Fruit fly (Drosophila melanogaster): Measurements from ENCODE around the gene jvl.
A peak's percentile ranks its signal among the peaks of the same experiment; 100 is the strongest.

Gene jvl

DNA sequence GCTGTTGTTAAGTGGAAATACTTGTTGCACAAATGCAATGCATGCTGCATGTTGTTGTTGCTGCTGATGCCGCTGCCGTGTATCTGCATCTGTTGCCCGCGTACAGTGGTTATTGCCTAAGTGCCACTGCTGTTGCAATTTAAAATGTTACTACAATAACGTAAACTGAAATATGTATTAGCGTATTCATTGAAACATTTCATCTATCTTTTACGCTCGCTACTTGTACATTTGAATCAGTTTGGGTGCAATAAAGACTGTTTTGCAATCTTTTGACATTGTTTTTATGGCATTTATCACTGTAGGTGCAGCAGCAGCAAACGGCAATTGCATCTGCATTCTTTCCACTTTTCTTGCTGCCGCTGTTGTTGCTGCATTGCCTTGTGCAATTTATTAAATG lies 22.0 kb upstream of the jvl start:
- TF ChIP-seq Poxn (GFP tag; IDR thresholded peaks at IDR 0.05): no peak
- TF ChIP-seq grau (tag; optimal IDR thresholded peaks at IDR 0.05): peak; percentile 75
- no peak for TF ChIP-seq gcm (GFP tag; optimal IDR thresholded peaks at IDR 0.05)
- no peak for TF ChIP-seq Ravus (GFP tag; IDR thresholded peaks at IDR 0.05)
- peak; percentile 78 for TF ChIP-seq CG4360 (GFP tag; IDR thresholded peaks at IDR 0.05)
- TF ChIP-seq Med (GFP tag): peak; percentile 27
- TF ChIP-seq CG16863 (GFP tag; optimal IDR thresholded peaks at IDR 0.05): no peak
- peak; percentile 88 for TF ChIP-seq Drgx (GFP tag; IDR thresholded peaks at IDR 0.05)
- no peak for TF ChIP-seq CG17612 (GFP tag; IDR thresholded peaks at IDR 0.05)
- no peak for TF ChIP-seq zfh2 (GFP tag; optimal IDR thresholded peaks at IDR 0.05)
- TF ChIP-seq bsh (GFP tag; optimal IDR thresholded peaks at IDR 0.05): peak in 1 of 2 experiments; percentile 68
- no peak for TF ChIP-seq TFAM (GFP tag; optimal IDR thresholded peaks at IDR 0.05)
- no peak for TF ChIP-seq Hr39 (optimal IDR thresholded peaks at IDR 0.05)
- no peak for TF ChIP-seq run (tag; optimal IDR thresholded peaks at IDR 0.05)
- no peak for TF ChIP-seq Six4 (GFP tag; optimal IDR thresholded peaks at IDR 0.05)
- no peak for TF ChIP-seq CG34224 (GFP tag; IDR thresholded peaks at IDR 0.05; ENCODE audit: partially characterized antibody)
- peak; percentile 66 for TF ChIP-seq nom (GFP tag; optimal IDR thresholded peaks at IDR 0.05)
- no peak for TF ChIP-seq ken (GFP tag; IDR thresholded peaks at IDR 0.05)

DNA sequence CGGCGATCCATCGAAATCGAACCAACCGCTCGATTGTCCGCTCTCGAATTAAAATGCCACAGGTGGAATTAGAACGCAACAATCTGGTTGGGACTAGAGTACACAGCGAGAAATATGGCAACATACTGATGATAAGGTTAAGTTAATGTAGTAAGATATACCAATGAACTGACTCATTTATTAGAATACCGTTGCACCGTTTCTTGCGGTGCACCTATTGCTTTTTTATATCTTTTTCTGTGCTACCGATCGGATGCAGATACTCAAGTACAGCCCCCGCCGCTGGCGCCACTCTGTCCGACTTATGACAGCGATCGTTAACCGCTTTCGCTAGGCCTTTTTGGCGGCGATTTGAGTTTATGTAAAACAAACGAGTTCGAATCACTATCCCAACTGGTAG lies 21.3 kb upstream of the jvl start:
- TF ChIP-seq Tbp (GFP tag; optimal IDR thresholded peaks at IDR 0.05) (no peak), chif (GFP tag; optimal IDR thresholded peaks at IDR 0.05) (no peak), ham (GFP tag; IDR thresholded peaks at IDR 0.05) (no peak), ci (GFP tag; IDR thresholded peaks at IDR 0.05) (0 out of 3 replicates have a peak, but pooled peaks have one; percentile 44), Drgx (GFP tag; IDR thresholded peaks at IDR 0.05) (peak; percentile 70), klu (GFP tag; IDR thresholded peaks at IDR 0.05) (0 out of 2 replicates have a peak, but pooled peaks have one; percentile 12), CG12769 (tag; optimal IDR thresholded peaks at IDR 0.05) (no peak), phol (tag; optimal IDR thresholded peaks at IDR 0.05) (peak; percentile 28), bsh (GFP tag; optimal IDR thresholded peaks at IDR 0.05) (peak in 1 of 2 experiments; percentile 37), dmrt99B (tag; optimal IDR thresholded peaks at IDR 0.05) (peak; percentile 23), E2f2 (GFP tag; IDR thresholded peaks at IDR 0.05) (peak; percentile 20; the same call in 1 of the 2 replicates), so (GFP tag; IDR thresholded peaks at IDR 0.05) (0 out of 3 replicates have a peak, but pooled peaks have one; percentile 15), Abd-B (GFP tag; optimal IDR thresholded peaks at IDR 0.05) (peak; percentile 29), prd (optimal IDR thresholded peaks at IDR 0.05) (no peak), prd (GFP tag; IDR thresholded peaks at IDR 0.05) (peak; percentile 30; the same call in 1 of the 3 replicates), CG11504 (tag; optimal IDR thresholded peaks at IDR 0.05) (peak; percentile 2), CG7556 (GFP tag; optimal IDR thresholded peaks at IDR 0.05) (no peak), CG12391 (tag; optimal IDR thresholded peaks at IDR 0.05) (peak; percentile 19), Hsf (GFP tag; optimal IDR thresholded peaks at IDR 0.05) (peak; percentile 33), CG8089 (GFP tag; optimal IDR thresholded peaks at IDR 0.05) (no peak), Xbp1 (GFP tag; optimal IDR thresholded peaks at IDR 0.05) (peak; percentile 42), CG5245 (GFP tag; optimal IDR thresholded peaks at IDR 0.05) (no peak), zen2 (GFP tag; IDR thresholded peaks at IDR 0.05; ENCODE audit: partially characterized antibody) (no peak), CG2712 (tag; optimal IDR thresholded peaks at IDR 0.05) (peak; percentile 4), zfh2 (GFP tag; optimal IDR thresholded peaks at IDR 0.05) (peak; percentile 8), CG30403 (GFP tag; optimal IDR thresholded peaks at IDR 0.05) (peak; percentile 18), CG10366 (GFP tag; IDR thresholded peaks at IDR 0.05) (peak; percentile 33; the same call in 1 of the 2 replicates), CG2120 (GFP tag; optimal IDR thresholded peaks at IDR 0.05) (peak; percentile 1), Ets65A (GFP tag) (peak; percentile 8), Pdp1 (GFP tag; optimal IDR thresholded peaks at IDR 0.05) (peak in 1 of 2 experiments; percentile 23), Ptx1 (GFP tag; IDR thresholded peaks at IDR 0.05) (peak; percentile 41; the same call in 1 of the 2 replicates), grau (tag; optimal IDR thresholded peaks at IDR 0.05) (peak; percentile 28), sens (GFP tag) (peak; percentile 85), Optix (GFP tag; IDR thresholded peaks at IDR 0.05) (0 out of 3 replicates have a peak, but pooled peaks have one; percentile 33), Sox102F (GFP tag; optimal IDR thresholded peaks at IDR 0.05) (peak; percentile 49), Med (GFP tag) (peak; percentile 86), vvl (GFP tag; IDR thresholded peaks at IDR 0.05) (peak; percentile 31; the same call in 1 of the 2 replicates)

All from whole organism, embryonic.